Fruit fly (Drosophila melanogaster) ovary, adult (tissue): ENCODE measurements around the gene CG32228.

Experiments used
- CG17801 ChIP-seq: fragments of 200-800 bp; optimal IDR thresholded peaks from 2 replicates; lab custom pipeline; 2019; ENCODE audit warnings: missing biosample characterization, mild to moderate bottlenecking, missing genetic modification characterization, moderate library complexity; ENCODE audit not compliant: partially characterized antibody

Gene CG32228

dm6 chr3L:20247513-20248173 is 18.0 kb upstream of the CG32228 start, which contains the start of gene rdgC:
TSS of gene rdgC (plus strand) at chr3L:20248080.
- peak; percentile 31 for TF ChIP-seq CG17801 (GFP tag; lab: Kevin White, UChicago)

- no peak for TF ChIP-seq CG17801 (GFP tag; lab: Kevin White, UChicago)
These were observed 9.6 kb downstream of the CG32228 start, which contains the start of gene CG17122 for dm6 chr3L:20275235-20275634. TSS of gene CG17122 (minus strand) at chr3L:20275335.

- TF ChIP-seq CG17801 (GFP tag; lab: Kevin White, UChicago): no peak
These were observed 10.3 kb downstream of the CG32228 start for dm6 chr3L:20275886-20276285.

DNA sequence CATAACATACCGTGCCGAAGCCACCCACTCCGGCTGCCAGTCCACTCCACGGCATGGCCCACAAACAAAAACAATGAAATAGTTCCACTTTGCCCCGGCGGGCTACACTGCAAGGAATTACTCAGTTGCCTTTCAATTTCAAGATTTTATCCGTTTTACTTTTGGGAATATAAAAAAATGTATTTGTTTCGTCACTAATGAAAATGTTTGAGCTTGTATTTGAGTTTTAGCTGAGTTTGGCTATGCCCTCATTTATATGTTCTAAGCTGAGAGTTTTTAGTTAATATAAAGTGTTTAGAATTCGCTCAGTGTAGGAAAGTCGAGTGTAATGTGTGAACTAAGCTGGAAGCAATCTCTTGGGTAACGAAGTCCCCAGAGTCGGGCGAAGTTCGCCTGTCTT is 11.0 kb downstream of the CG32228 start:
- TF ChIP-seq CG17801 (GFP tag; lab: Kevin White, UChicago): no peak

dm6 chr3L:20281254-20281653 is 15.6 kb downstream of the CG32228 start:
- TF ChIP-seq CG17801 (GFP tag; lab: Kevin White, UChicago): no peak

DNA sequence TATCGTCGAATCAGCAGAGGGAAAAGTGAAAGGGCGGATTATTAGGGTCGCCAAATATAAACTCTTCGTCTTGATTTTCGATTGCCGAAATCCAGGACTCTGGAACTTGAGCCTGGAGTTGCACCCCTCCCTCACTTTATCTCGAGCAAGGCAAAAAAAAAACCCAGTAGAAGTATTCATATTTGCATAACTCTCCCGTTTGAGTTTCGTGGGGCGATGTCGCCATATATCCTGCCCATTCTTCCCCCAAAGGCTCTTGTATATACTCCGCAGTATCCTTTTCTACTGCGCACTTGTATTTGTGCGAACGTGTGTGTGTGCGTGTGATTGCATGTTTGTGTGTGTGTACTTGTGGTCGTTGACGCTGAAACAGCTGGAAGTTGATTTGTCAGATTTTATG is 21.4 kb downstream of the CG32228 start:
- no peak for TF ChIP-seq CG17801 (GFP tag; lab: Kevin White, UChicago)

dm6 chr3L:20295095-20295494 is 29.5 kb downstream of the CG32228 start, which contains the start of gene gogo:
TSS of gene gogo (minus strand) at chr3L:20295133.
- no peak for TF ChIP-seq CG17801 (GFP tag; lab: Kevin White, UChicago)

dm6 chr3L:20296797-20297196 is 31.2 kb downstream of the CG32228 start, which contains the start of gene FRG1:
TSS of gene FRG1 (minus strand) at chr3L:20296971.
- no peak for TF ChIP-seq CG17801 (GFP tag; lab: Kevin White, UChicago)

DNA sequence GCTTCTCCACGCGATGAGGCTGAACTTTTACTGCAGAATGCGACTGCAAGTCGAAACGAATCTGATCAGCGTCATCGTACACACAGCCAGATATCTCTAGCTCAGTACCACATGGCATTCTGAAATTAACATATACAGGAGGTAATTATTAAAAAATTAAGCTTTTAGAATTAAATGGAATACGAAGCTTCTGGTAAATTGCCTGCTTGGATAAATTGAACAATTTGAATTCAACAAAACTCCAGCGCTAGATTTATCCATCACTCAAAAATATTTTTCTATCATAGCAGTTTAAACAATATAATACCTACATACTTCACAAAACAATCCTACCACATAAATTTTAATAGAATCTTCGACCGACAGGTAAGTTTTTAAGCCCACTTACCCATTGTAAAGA is 33.5 kb downstream of the CG32228 start, which contains the start of gene SCCRO4:
Gene SCCRO4 (plus strand): TSS at position 301 of the 400 bp plus-strand sequence.
- TF ChIP-seq CG17801 (GFP tag; lab: Kevin White, UChicago): no peak

dm6 chr3L:20302081-20302630 is 36.5 kb downstream of the CG32228 start, which contains the start of gene Pex23:
TSS of gene Pex23 (minus strand) at chr3L:20302141.
- peak; percentile 80 for TF ChIP-seq CG17801 (GFP tag; lab: Kevin White, UChicago)

- TF ChIP-seq CG17801 (GFP tag; lab: Kevin White, UChicago): no peak
These were observed 40.5 kb downstream of the CG32228 start, which contains the start of gene CG32225 for dm6 chr3L:20306142-20306541. TSS of gene CG32225 (minus strand) at chr3L:20306283.

DNA sequence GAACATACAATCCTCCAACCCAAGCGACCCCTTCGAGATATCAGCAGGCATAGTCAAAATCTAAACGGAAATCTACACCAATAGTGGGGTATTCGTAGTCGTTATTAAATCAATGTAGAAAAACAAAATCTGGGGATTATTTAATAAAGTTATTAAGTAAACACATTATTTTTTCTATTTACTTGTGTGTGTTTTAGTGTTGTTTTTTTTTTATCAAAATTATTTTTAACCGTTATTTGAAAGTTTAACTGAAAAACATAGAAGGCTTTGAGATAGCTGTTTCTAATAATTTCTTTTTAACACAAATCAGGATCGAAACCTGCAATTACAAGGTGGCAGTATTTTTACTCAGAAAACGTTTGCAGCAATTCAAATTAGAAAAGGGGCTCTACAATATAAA is 43.7 kb downstream of the CG32228 start, which contains the start of gene polo:
Gene polo (plus strand): TSS at position 301 of the 400 bp plus-strand sequence.
- TF ChIP-seq CG17801 (GFP tag; lab: Kevin White, UChicago): no peak

- TF ChIP-seq CG17801 (GFP tag; lab: Kevin White, UChicago): peak; percentile 20
These were observed 44.4 kb downstream of the CG32228 start for dm6 chr3L:20309758-20310733.

DNA sequence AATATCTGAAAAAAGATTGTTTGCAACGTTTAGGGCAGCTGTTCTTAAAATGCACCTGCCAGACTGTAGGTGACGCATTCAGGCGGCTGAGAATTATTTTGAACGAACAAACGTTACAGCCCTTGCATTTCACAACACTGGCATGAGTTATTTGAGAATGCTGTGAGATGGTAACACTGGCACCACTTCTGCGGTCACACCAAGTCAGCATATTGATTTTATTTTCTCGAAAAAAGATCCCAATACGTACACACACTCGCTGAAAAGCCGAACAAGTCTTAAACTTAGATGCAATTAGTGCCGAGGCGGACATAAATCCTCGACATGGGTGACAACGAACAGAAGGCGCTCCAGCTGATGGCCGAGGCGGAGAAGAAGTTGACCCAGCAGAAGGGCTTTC is 47.9 kb downstream of the CG32228 start, which contains the start of gene alphaSnap:
Gene alphaSnap (plus strand): TSS at position 164 of the 400 bp plus-strand sequence.
- TF ChIP-seq CG17801 (GFP tag; lab: Kevin White, UChicago): peak; percentile 63
